Worm (Caenorhabditis elegans) whole organism, L4 larva: ENCODE data around the gene fbxa-45.

Source experiments
- F37D6.2 ChIP-seq: sonication (generic microtip); optimal IDR thresholded peaks from 2 replicates; lab custom pipeline; 2016; ENCODE audit warnings: mild to moderate bottlenecking, missing genetic modification characterization, missing compliant biosample characterization
- aha-1 ChIP-seq: fragments of 150-350 bp; peaks from one replicate; lab custom pipeline; 2014; ENCODE audit warnings: missing biosample characterization, missing genetic modification characterization
- arid-1 ChIP-seq: fragments of 200-800 bp; sonication (Bioruptor generic); conservative IDR thresholded peaks from 2 replicates; pipeline ENCODE4 v1.3.6; 2022; ENCODE audit warnings: missing genetic modification reagents, missing genetic modification characterization, missing compliant biosample characterization
- ceh-32 ChIP-seq: sonication (generic microtip); optimal IDR thresholded peaks from 2 replicates; lab custom pipeline; 2016; ENCODE audit warnings: mild to moderate bottlenecking, missing genetic modification characterization, missing compliant biosample characterization; ENCODE audit not compliant: poor library complexity
- daf-19 ChIP-seq: fragments of 200-800 bp; sonication (Bioruptor generic); conservative IDR thresholded peaks from 2 replicates; pipeline ENCODE4 v1.3.6; 2022; ENCODE audit warnings: missing genetic modification characterization, missing compliant biosample characterization
- lsy-2 ChIP-seq, 2 experiments: fragments of 150-350 bp in 1 of 2; sonication (generic microtip) in 1 of 2; optimal IDR thresholded peaks; 2 replicates each; lab custom pipeline; 2014 to 2017; ENCODE audit warnings: missing biosample characterization in 2 of 2, missing genetic modification characterization in 2 of 2
- mxl-3 ChIP-seq: fragments of 200-800 bp; sonication (Bioruptor generic); optimal IDR thresholded peaks from 2 replicates; lab custom pipeline; 2018; ENCODE audit warnings: mild to moderate bottlenecking, missing genetic modification characterization, missing compliant biosample characterization
- zag-1 ChIP-seq: fragments of 150-350 bp; optimal IDR thresholded peaks from 2 replicates; lab custom pipeline; 2014; ENCODE audit warnings: missing biosample characterization, missing genetic modification characterization

- TF ChIP-seq arid-1 (GFP tag; lab: Robert Waterston, UW) (no peak), zag-1 (tag; lab: Kevin White, UChicago) (no peak), aha-1 (tag; lab: Kevin White, UChicago) (no peak), F37D6.2 (tag; lab: Kevin White, UChicago) (no peak), ceh-32 (no peak), lsy-2 (tag; optimal IDR thresholded peaks at IDR 0.05; lab: Kevin White, UChicago) (no peak), mxl-3 (GFP tag; lab: Kevin White, UChicago) (no peak), daf-19 (GFP tag; lab: Robert Waterston, UW) (no peak)
These were observed 45.1 kb downstream of the fbxa-45 start, which contains the start of the genes clec-35 and clec-27 for ce11 chrV:16853956-16854683.
